Worm (Caenorhabditis elegans) whole organism, young adult: ENCODE results near the gene B0244.16.

Experiments used
- B0261.1 ChIP-seq: sonication (generic microtip); optimal IDR thresholded peaks from 2 replicates; lab custom pipeline; 2016; ENCODE audit warnings: mild to moderate bottlenecking, missing genetic modification characterization, moderate library complexity, missing compliant biosample characterization
- C17E4.6 ChIP-seq: fragments of 200-800 bp; sonication (Bioruptor generic); IDR thresholded peaks from 2 replicates; pipeline ENCODE4 v1.3.6; 2022; ENCODE audit warnings: missing genetic modification reagents, missing genetic modification characterization, missing compliant biosample characterization
- F33H1.4 ChIP-seq: fragments of 200-800 bp; sonication (Bioruptor generic); IDR thresholded peaks from 2 replicates; pipeline ENCODE4 v1.3.6; 2022; ENCODE audit warnings: missing genetic modification reagents, missing genetic modification characterization, missing compliant biosample characterization
- F52B5.7 ChIP-seq: sonication (generic microtip); optimal IDR thresholded peaks from 2 replicates; lab custom pipeline; 2016; ENCODE audit warnings: mild to moderate bottlenecking, missing genetic modification characterization, missing compliant biosample characterization
- K11D2.4 ChIP-seq: fragments of 200-800 bp; sonication (Bioruptor generic); IDR thresholded peaks from 2 replicates; pipeline ENCODE4 v1.3.6; 2022; ENCODE audit warnings: missing genetic modification reagents, missing genetic modification characterization, missing compliant biosample characterization
- K12H6.12 ChIP-seq: fragments of 200-800 bp; sonication (Bioruptor generic); optimal IDR thresholded peaks from 2 replicates; lab custom pipeline; 2018; ENCODE audit warnings: mild to moderate bottlenecking, missing genetic modification characterization, missing compliant biosample characterization
- T07F8.4 ChIP-seq: sonication (generic microtip); optimal IDR thresholded peaks from 2 replicates; lab custom pipeline; 2016; ENCODE audit warnings: mild to moderate bottlenecking, missing genetic modification characterization, moderate library complexity, missing compliant biosample characterization
- Y56A3A.18 ChIP-seq: fragments of 200-800 bp; sonication (Bioruptor generic); IDR thresholded peaks from 2 replicates; pipeline ENCODE4 v1.3.6; 2022; ENCODE audit warnings: missing genetic modification reagents, missing genetic modification characterization, missing compliant biosample characterization
- Y67H2A.10 ChIP-seq: fragments of 200-800 bp; sonication (Bioruptor generic); conservative IDR thresholded peaks from 2 replicates; pipeline ENCODE4 v1.3.6; 2022; ENCODE audit warnings: missing genetic modification reagents, missing genetic modification characterization, missing compliant biosample characterization
- Y79H2A.3 ChIP-seq: fragments of 200-800 bp; sonication (Bioruptor generic); conservative IDR thresholded peaks from 2 replicates; pipeline ENCODE4 v1.3.6; 2022; ENCODE audit warnings: missing genetic modification reagents, missing genetic modification characterization, missing compliant biosample characterization
- Y95B8A.8 ChIP-seq: fragments of 200-800 bp; sonication (Bioruptor generic); IDR thresholded peaks from 2 replicates; pipeline ENCODE4 v1.3.6; 2022; ENCODE audit warnings: missing genetic modification reagents, missing genetic modification characterization, missing compliant biosample characterization
- ZK185.1 ChIP-seq: sonication (generic microtip); optimal IDR thresholded peaks from 2 replicates; lab custom pipeline; 2016; ENCODE audit warnings: mild to moderate bottlenecking, missing genetic modification characterization, missing compliant biosample characterization; ENCODE audit not compliant: poor library complexity, severe bottlenecking
- bed-2 ChIP-seq: fragments of 200-800 bp; sonication (Bioruptor generic); IDR thresholded peaks from 2 replicates; pipeline ENCODE4 v1.3.6; 2022; ENCODE audit warnings: missing genetic modification reagents, missing genetic modification characterization, missing compliant biosample characterization
- ccch-3 ChIP-seq: fragments of 200-800 bp; sonication (Bioruptor generic); optimal IDR thresholded peaks from 2 replicates; lab custom pipeline; 2018; ENCODE audit warnings: mild to moderate bottlenecking, missing genetic modification characterization, missing compliant biosample characterization
- ceh-27 ChIP-seq: fragments of 200-800 bp; sonication (Bioruptor generic); optimal IDR thresholded peaks from 2 replicates; lab custom pipeline; 2018; ENCODE audit warnings: mild to moderate bottlenecking, missing genetic modification characterization, moderate library complexity, missing compliant biosample characterization
- ceh-40 ChIP-seq: fragments of 200-800 bp; sonication (Bioruptor generic); IDR thresholded peaks from 2 replicates; pipeline ENCODE4 v1.3.6; 2022; ENCODE audit warnings: missing genetic modification characterization, missing compliant biosample characterization
- ceh-58 ChIP-seq: fragments of 200-800 bp; sonication (Bioruptor generic); IDR thresholded peaks from 2 replicates; pipeline ENCODE4 v1.3.6; 2022; ENCODE audit warnings: missing genetic modification characterization, missing compliant biosample characterization
- ceh-79 ChIP-seq: sonication (generic microtip); optimal IDR thresholded peaks from 2 replicates; lab custom pipeline; 2017; ENCODE audit warnings: mild to moderate bottlenecking, missing genetic modification characterization, missing compliant biosample characterization
- chd-7 ChIP-seq: sonication (generic microtip); optimal IDR thresholded peaks from 2 replicates; lab custom pipeline; 2016; ENCODE audit warnings: mild to moderate bottlenecking, missing genetic modification characterization, moderate library complexity, missing compliant biosample characterization
- dox-1 ChIP-seq: fragments of 200-800 bp; sonication (Bioruptor generic); IDR thresholded peaks from 2 replicates; pipeline ENCODE4 v1.3.6; 2022; ENCODE audit warnings: missing genetic modification reagents, missing genetic modification characterization, missing compliant biosample characterization
- egl-44 ChIP-seq: fragments of 200-800 bp; sonication (Bioruptor generic); IDR thresholded peaks from 2 replicates; pipeline ENCODE4 v1.3.6; 2022; ENCODE audit warnings: missing genetic modification reagents, missing genetic modification characterization, missing compliant biosample characterization
- gei-17 ChIP-seq: fragments of 200-800 bp; sonication (Bioruptor generic); optimal IDR thresholded peaks from 2 replicates; lab custom pipeline; 2018; ENCODE audit warnings: mild to moderate bottlenecking, missing genetic modification characterization, missing compliant biosample characterization
- hlh-12 ChIP-seq: sonication (generic microtip); optimal IDR thresholded peaks from 2 replicates; lab custom pipeline; 2016; ENCODE audit warnings: missing genetic modification characterization, missing compliant biosample characterization
- hmg-1.2 ChIP-seq: fragments of 200-800 bp; sonication (Bioruptor generic); IDR thresholded peaks from 2 replicates; pipeline ENCODE4 v1.3.6; 2022; ENCODE audit warnings: missing genetic modification reagents, missing genetic modification characterization, missing compliant biosample characterization
- hmg-20 ChIP-seq: fragments of 200-800 bp; sonication (Bioruptor generic); IDR thresholded peaks from 2 replicates; pipeline ENCODE4 v1.3.6; 2022; ENCODE audit warnings: missing genetic modification reagents, missing genetic modification characterization, missing compliant biosample characterization
- lin-35 ChIP-seq, 3 experiments: fragments of 150-350 bp in 2 of 3; sonication (generic microtip) in 1 of 3; optimal IDR thresholded peaks; 2 replicates each; lab custom pipeline; 2014 to 2018; ENCODE audit warnings: missing biosample characterization in 3 of 3, missing genetic modification characterization in 3 of 3, missing genetic modification reagents in 3 of 3
- lin-54 ChIP-seq: fragments of 200-800 bp; sonication (Bioruptor generic); optimal IDR thresholded peaks from 2 replicates; lab custom pipeline; 2018; ENCODE audit warnings: mild to moderate bottlenecking, missing genetic modification characterization, missing compliant biosample characterization
- lir-1 ChIP-seq: fragments of 200-800 bp; sonication (Bioruptor generic); conservative IDR thresholded peaks from 2 replicates; pipeline ENCODE4 v1.3.6; 2022; ENCODE audit warnings: missing genetic modification reagents, missing genetic modification characterization, missing compliant biosample characterization
- madf-10 ChIP-seq: sonication (generic microtip); optimal IDR thresholded peaks from 2 replicates; lab custom pipeline; 2016; ENCODE audit warnings: mild to moderate bottlenecking, missing genetic modification characterization, missing compliant biosample characterization
- madf-3 ChIP-seq: fragments of 200-800 bp; sonication (Bioruptor generic); IDR thresholded peaks from 2 replicates; pipeline ENCODE4 v1.3.6; 2022; ENCODE audit warnings: missing genetic modification reagents, missing genetic modification characterization, missing compliant biosample characterization
- mcd-1 ChIP-seq: fragments of 200-800 bp; sonication (Bioruptor generic); IDR thresholded peaks from 2 replicates; pipeline ENCODE4 v1.3.6; 2022; ENCODE audit warnings: missing genetic modification reagents, missing genetic modification characterization, missing compliant biosample characterization
- mxl-1 ChIP-seq: sonication (generic microtip); optimal IDR thresholded peaks from 2 replicates; lab custom pipeline; 2016; ENCODE audit warnings: missing genetic modification characterization, missing compliant biosample characterization
- nhr-179 ChIP-seq: sonication (generic microtip); optimal IDR thresholded peaks from 2 replicates; lab custom pipeline; 2016; ENCODE audit warnings: mild to moderate bottlenecking, missing genetic modification characterization, missing compliant biosample characterization
- nhr-27 ChIP-seq: fragments of 200-800 bp; sonication (Bioruptor generic); optimal IDR thresholded peaks from 2 replicates; lab custom pipeline; 2018; ENCODE audit warnings: mild to moderate bottlenecking, missing genetic modification characterization, moderate library complexity, missing compliant biosample characterization
- nhr-80 ChIP-seq: sonication (generic microtip); optimal IDR thresholded peaks from 2 replicates; lab custom pipeline; 2016; ENCODE audit warnings: missing genetic modification characterization, missing compliant biosample characterization
- rcor-1 ChIP-seq: fragments of 200-800 bp; sonication (Bioruptor generic); IDR thresholded peaks from 2 replicates; pipeline ENCODE4 v1.3.6; 2022; ENCODE audit warnings: missing genetic modification reagents, missing genetic modification characterization, missing compliant biosample characterization
- sea-2 ChIP-seq: fragments of 200-800 bp; sonication (Bioruptor generic); IDR thresholded peaks from 2 replicates; pipeline ENCODE4 v1.3.6; 2022; ENCODE audit warnings: missing genetic modification characterization, missing compliant biosample characterization
- sptf-2 ChIP-seq: fragments of 200-800 bp; sonication (Bioruptor generic); optimal IDR thresholded peaks from 2 replicates; lab custom pipeline; 2018; ENCODE audit warnings: mild to moderate bottlenecking, missing genetic modification characterization, missing compliant biosample characterization
- tlf-1 ChIP-seq: fragments of 200-800 bp; sonication (Bioruptor generic); optimal IDR thresholded peaks from 2 replicates; lab custom pipeline; 2018; ENCODE audit warnings: mild to moderate bottlenecking, missing genetic modification characterization, missing compliant biosample characterization
- unc-130 ChIP-seq: sonication (generic microtip); optimal IDR thresholded peaks from 2 replicates; lab custom pipeline; 2016; ENCODE audit warnings: missing genetic modification reagents, missing genetic modification characterization, missing compliant biosample characterization
- unc-62 ChIP-seq: fragments of 150-350 bp; optimal IDR thresholded peaks from 2 replicates; lab custom pipeline; 2014; ENCODE audit warnings: missing biosample characterization, missing genetic modification reagents, missing genetic modification characterization
- zfh-2 ChIP-seq: fragments of 200-800 bp; sonication (Bioruptor generic); conservative IDR thresholded peaks from 2 replicates; pipeline ENCODE4 v1.3.6; 2022; ENCODE audit warnings: missing genetic modification reagents, missing genetic modification characterization, missing compliant biosample characterization
- zim-3 ChIP-seq: sonication (generic microtip); optimal IDR thresholded peaks from 2 replicates; lab custom pipeline; 2017; ENCODE audit warnings: mild to moderate bottlenecking, missing genetic modification characterization, moderate library complexity, missing compliant biosample characterization
- ztf-18 ChIP-seq: sonication (generic microtip); optimal IDR thresholded peaks from 2 replicates; lab custom pipeline; 2016; ENCODE audit warnings: missing genotype, mild to moderate bottlenecking, missing genetic modification characterization, missing compliant biosample characterization
- ztf-22 ChIP-seq: fragments of 200-800 bp; sonication (Bioruptor generic); optimal IDR thresholded peaks from 2 replicates; lab custom pipeline; 2018; ENCODE audit warnings: mild to moderate bottlenecking, missing genetic modification characterization, moderate library complexity, missing compliant biosample characterization
- ztf-3 ChIP-seq: fragments of 200-800 bp; sonication (Bioruptor generic); optimal IDR thresholded peaks from 2 replicates; lab custom pipeline; 2018; ENCODE audit warnings: mild to moderate bottlenecking, missing genetic modification characterization, missing compliant biosample characterization
- ztf-6 ChIP-seq: fragments of 200-800 bp; sonication (Bioruptor generic); IDR thresholded peaks from 2 replicates; pipeline ENCODE4 v1.3.6; 2022; ENCODE audit warnings: missing genetic modification reagents, missing genetic modification characterization, missing compliant biosample characterization

The B0244.16 gene

DNA sequence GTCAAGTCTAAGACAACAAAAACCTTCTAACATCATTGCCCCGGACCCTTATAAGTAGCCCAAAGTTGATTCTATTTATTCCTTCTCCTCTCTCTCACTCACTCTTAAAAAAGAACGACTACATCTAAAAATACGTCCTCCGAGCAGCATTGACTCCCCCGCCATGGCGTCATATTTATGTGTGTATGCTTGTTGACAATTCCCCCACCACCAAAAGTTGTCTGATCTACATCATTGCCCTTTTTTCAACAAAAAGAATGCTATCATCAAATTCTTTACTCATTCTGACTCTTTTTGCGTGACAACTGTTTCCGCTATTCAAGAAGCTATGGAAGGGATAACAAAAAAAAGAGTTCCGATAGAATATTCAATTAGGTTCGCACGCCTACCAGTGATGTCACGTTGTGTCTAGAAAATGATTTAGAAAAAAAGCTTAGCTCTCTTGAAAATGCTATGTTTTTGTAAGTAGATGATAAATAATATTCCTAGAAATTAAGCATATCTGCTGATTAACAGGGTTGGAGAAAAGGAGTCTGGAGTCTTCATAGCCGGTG lies 16.8 kb downstream of the B0244.16 start:
- TF ChIP-seq Y67H2A.10 (GFP tag; lab: Robert Waterston, UW) (no peak), egl-44 (no peak), unc-62 (GFP tag; lab: Kevin White, UChicago) (no peak), madf-10 (tag; lab: Kevin White, UChicago) (no peak)

ce11 chrIII:5758519-5759099 lies 17.8 kb downstream of the B0244.16 start:
- TF ChIP-seq rcor-1 (GFP tag; lab: Robert Waterston, UW) (0 out of 2 replicates have a peak, but pooled peaks have one; percentile 35), Y79H2A.3 (no peak), lir-1 (GFP tag; lab: Robert Waterston, UW) (no peak), K11D2.4 (GFP tag; lab: Robert Waterston, UW) (no peak), hmg-1.2 (GFP tag; lab: Robert Waterston, UW) (peak; percentile 30; the same call in 1 of the 2 replicates), gei-17 (GFP tag; lab: Kevin White, UChicago) (no peak), K12H6.12 (tag; lab: Kevin White, UChicago) (peak; percentile 53), ceh-40 (no peak), Y56A3A.18 (GFP tag; lab: Robert Waterston, UW) (no peak), ztf-6 (GFP tag; lab: Robert Waterston, UW) (no peak), zim-3 (no peak), zfh-2 (GFP tag; lab: Robert Waterston, UW) (peak; percentile 28; the same call in 1 of the 2 replicates), ceh-79 (tag; lab: Kevin White, UChicago) (no peak), mxl-1 (tag; lab: Kevin White, UChicago) (no peak), lin-35 (GFP tag; optimal IDR thresholded peaks at IDR 0.05; lab: Kevin White, UChicago) (peak in 1 of 3 experiments; percentile 84), chd-7 (tag; lab: Kevin White, UChicago) (peak; percentile 24), F33H1.4 (GFP tag; lab: Robert Waterston, UW) (no peak), unc-130 (GFP tag; lab: Kevin White, UChicago) (no peak), ceh-58 (GFP tag; lab: Robert Waterston, UW) (no peak), T07F8.4 (tag; lab: Kevin White, UChicago) (no peak), C17E4.6 (GFP tag; lab: Robert Waterston, UW) (no peak), F52B5.7 (tag; lab: Kevin White, UChicago) (no peak), mcd-1 (0 out of 2 replicates have a peak, but pooled peaks have one; percentile 48), Y95B8A.8 (GFP tag; lab: Robert Waterston, UW) (no peak), bed-2 (GFP tag; lab: Robert Waterston, UW) (no peak), ZK185.1 (tag; lab: Kevin White, UChicago) (peak; percentile 7), ccch-3 (GFP tag; lab: Kevin White, UChicago) (no peak), Y67H2A.10 (GFP tag; lab: Robert Waterston, UW) (no peak), madf-3 (GFP tag; lab: Robert Waterston, UW) (no peak), tlf-1 (no peak), sptf-2 (GFP tag; lab: Kevin White, UChicago) (no peak), ztf-18 (tag; lab: Kevin White, UChicago) (no peak), ztf-22 (no peak), hmg-20 (no peak), dox-1 (GFP tag; lab: Robert Waterston, UW) (no peak), ceh-27 (peak; percentile 17), B0261.1 (tag; lab: Kevin White, UChicago) (no peak), ztf-3 (GFP tag; lab: Kevin White, UChicago) (no peak), hlh-12 (no peak), egl-44 (no peak), nhr-27 (tag; lab: Kevin White, UChicago) (no peak), nhr-80 (tag; lab: Kevin White, UChicago) (no peak), nhr-179 (tag; lab: Kevin White, UChicago) (no peak), sea-2 (no peak), lin-54 (GFP tag; lab: Kevin White, UChicago) (no peak)
